Worm (Caenorhabditis elegans): ENCODE data around the gene tbce-1.

Gene tbce-1

ce11 chrIV:8339636-8340035 lies 45.1 kb downstream of the tbce-1 start, which contains the start of gene lgc-6:
lgc-6 (plus strand) TSS chrIV:8339936.
- TF ChIP-seq nhr-102 (tag; optimal IDR thresholded peaks at IDR 0.05) = no peak
- TF ChIP-seq F26F4.8 (GFP tag; conservative IDR thresholded peaks at IDR 0.05) = no peak
- TF ChIP-seq F44E2.7 (GFP tag; IDR thresholded peaks at IDR 0.05) = no peak
- no peak for TF ChIP-seq nhr-42 (GFP tag; IDR thresholded peaks at IDR 0.05)
- TF ChIP-seq zfp-2 (tag; optimal IDR thresholded peaks at IDR 0.05) = no peak
- no peak for TF ChIP-seq tra-1 (GFP tag; IDR thresholded peaks at IDR 0.05)
- TF ChIP-seq snpc-1.2 (GFP tag; IDR thresholded peaks at IDR 0.05) = no peak
- TF ChIP-seq R02D3.7 (tag; optimal IDR thresholded peaks at IDR 0.05) = no peak
- TF ChIP-seq lin-39 (tag; optimal IDR thresholded peaks at IDR 0.05) = no peak
- TF ChIP-seq nhr-237 (tag; optimal IDR thresholded peaks at IDR 0.05) = no peak
- no peak for TF ChIP-seq sdz-12 (GFP tag; optimal IDR thresholded peaks at IDR 0.05)
- no peak for TF ChIP-seq vab-7 (GFP tag; IDR thresholded peaks at IDR 0.05)
- no peak for TF ChIP-seq Y75B8A.6 (GFP tag; IDR thresholded peaks at IDR 0.05)
- TF ChIP-seq daf-16 (GFP tag; optimal IDR thresholded peaks at IDR 0.05) = no peak
- no peak for TF ChIP-seq daf-16 (tag; optimal IDR thresholded peaks at IDR 0.05)
- TF ChIP-seq spr-1 (tag; optimal IDR thresholded peaks at IDR 0.05) = no peak
- TF ChIP-seq nhr-111 (GFP tag; optimal IDR thresholded peaks at IDR 0.05) = no peak
- TF ChIP-seq fkh-10 (GFP tag; optimal IDR thresholded peaks at IDR 0.05) = no peak
- TF ChIP-seq set-16 (GFP tag; IDR thresholded peaks at IDR 0.05) = no peak
- no peak for TF ChIP-seq gei-8 (GFP tag; optimal IDR thresholded peaks at IDR 0.05)

ce11 chrIV:8342385-8342784 lies 47.9 kb downstream of the tbce-1 start, which contains the start of gene lgc-5:
lgc-5 (plus strand) TSS chrIV:8342685.
- TF ChIP-seq lin-38 (GFP tag; IDR thresholded peaks at IDR 0.05) (no peak), snpc-4 (tag; optimal IDR thresholded peaks at IDR 0.05) (no peak), saeg-2 (GFP tag; IDR thresholded peaks at IDR 0.05) (no peak), fkh-10 (GFP tag; optimal IDR thresholded peaks at IDR 0.05) (no peak), F44E2.7 (GFP tag; IDR thresholded peaks at IDR 0.05) (no peak), nhr-10 (tag; optimal IDR thresholded peaks at IDR 0.05) (no peak), lin-29 (GFP tag; IDR thresholded peaks at IDR 0.05) (no peak), pqm-1 (tag; optimal IDR thresholded peaks at IDR 0.05) (no peak), hif-1 (tag; optimal IDR thresholded peaks at IDR 0.05) (no peak), daf-19 (GFP tag; conservative IDR thresholded peaks at IDR 0.05) (no peak), nhr-48 (tag; optimal IDR thresholded peaks at IDR 0.05) (no peak), nhr-6 (tag; optimal IDR thresholded peaks at IDR 0.05) (no peak), rbr-2 (tag; optimal IDR thresholded peaks at IDR 0.05) (no peak), ceh-20 (GFP tag; IDR thresholded peaks at IDR 0.05) (no peak), ceh-62 (tag; optimal IDR thresholded peaks at IDR 0.05) (no peak), lsy-2 (tag; optimal IDR thresholded peaks at IDR 0.05) (no peak), egl-43 (GFP tag; IDR thresholded peaks at IDR 0.05) (no peak), skn-1 (tag; optimal IDR thresholded peaks at IDR 0.05) (no peak), ceh-28 (tag; optimal IDR thresholded peaks at IDR 0.05) (no peak)

- TF ChIP-seq fkh-10 (GFP tag; optimal IDR thresholded peaks at IDR 0.05) (no peak), unc-62 (GFP tag; optimal IDR thresholded peaks at IDR 0.05 in 1 of 2) (peak in 1 of 2 experiments; percentile 34), unc-62 (tag; optimal IDR thresholded peaks at IDR 0.05) (no peak)
These were observed 51.0 kb downstream of the tbce-1 start, which contains the start of gene F17E9.5 for ce11 chrIV:8345518-8345917. F17E9.5 (plus strand) TSS chrIV:8345818.

All from whole organism, L4 larva.